Worm (Caenorhabditis elegans) whole organism, late embryonic: ENCODE measurements around the gene natc-2.
A peak's percentile ranks its signal among the peaks of the same experiment; 100 is the strongest.
"Not testable (repeated sequence)": the region's sequence is repeated elsewhere in the genome, so short reads cannot be mapped to it uniquely, and the experiment has no call there.

Source experiments
- C08G9.2 ChIP-seq: sonication (generic microtip); optimal IDR thresholded peaks from 2 replicates; lab custom pipeline; 2016; ENCODE audit warnings: mild to moderate bottlenecking, missing genetic modification characterization, moderate library complexity, missing compliant biosample characterization
- F13H6.1 ChIP-seq: sonication (generic microtip); optimal IDR thresholded peaks from 2 replicates; lab custom pipeline; 2016; ENCODE audit warnings: missing genetic modification characterization, missing compliant biosample characterization
- ceh-9 ChIP-seq: sonication (generic microtip); optimal IDR thresholded peaks from 2 replicates; lab custom pipeline; 2016; ENCODE audit warnings: mild to moderate bottlenecking, missing genetic modification characterization, inconsistent platforms, missing compliant biosample characterization
- gmeb-2 ChIP-seq: sonication (generic microtip); optimal IDR thresholded peaks from 2 replicates; lab custom pipeline; 2016; ENCODE audit warnings: missing genetic modification characterization, inconsistent platforms, missing compliant biosample characterization
- hlh-15 ChIP-seq: sonication (generic microtip); optimal IDR thresholded peaks from 2 replicates; lab custom pipeline; 2016; ENCODE audit warnings: missing genetic modification characterization, missing compliant biosample characterization
- mec-3 ChIP-seq: sonication (generic microtip); optimal IDR thresholded peaks from 2 replicates; lab custom pipeline; 2016; ENCODE audit warnings: borderline replicate concordance, missing genetic modification characterization, missing compliant biosample characterization
- pax-1 ChIP-seq: fragments of 150-350 bp; optimal IDR thresholded peaks from 2 replicates; lab custom pipeline; 2014; ENCODE audit warnings: missing biosample characterization, missing genetic modification characterization
- pha-4 ChIP-seq: fragments of 150-350 bp; optimal IDR thresholded peaks from 2 replicates; lab custom pipeline; 2018; ENCODE audit warnings: missing biosample characterization, missing genetic modification reagents, missing genetic modification characterization

DNA sequence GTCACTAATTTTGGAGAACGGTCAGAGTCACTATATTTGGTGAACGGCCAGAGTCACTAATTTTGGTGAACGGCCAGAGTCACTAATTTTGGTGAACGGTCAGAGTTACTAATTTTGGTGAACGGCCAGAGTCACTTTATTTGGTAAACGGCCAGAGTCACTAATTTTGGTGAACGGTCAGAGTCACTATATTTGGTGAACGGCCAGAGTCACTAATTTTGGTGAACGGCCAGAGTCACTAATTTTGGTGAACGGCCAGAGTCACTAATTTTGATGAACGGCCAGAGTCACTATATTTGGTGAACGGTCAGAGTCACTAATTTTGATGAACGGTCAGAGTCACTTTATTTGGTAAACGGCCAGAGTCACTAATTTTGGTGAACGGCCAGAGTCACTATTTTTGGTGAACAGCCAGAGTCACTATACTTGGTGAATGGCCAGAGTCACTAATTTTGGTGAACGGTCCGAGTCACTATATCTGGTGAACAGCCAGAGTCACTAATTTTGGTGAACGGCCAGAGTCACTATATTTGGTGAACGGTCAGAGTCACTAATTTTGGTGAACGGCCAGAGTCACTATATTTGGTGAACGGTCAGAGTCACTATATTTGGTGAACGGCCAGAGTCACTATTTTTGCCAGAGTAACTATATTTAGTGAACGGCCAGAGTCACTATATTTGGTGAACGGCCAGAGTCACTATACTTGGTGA lies 10.6 kb downstream of the natc-2 start:
- not testable (repeated sequence) for TF ChIP-seq pax-1, hlh-15, pha-4, F13H6.1 (tag; lab: Kevin White, UChicago)
- peak; percentile 35 for TF ChIP-seq C08G9.2 (tag; lab: Kevin White, UChicago)
- peak; percentile 54 for TF ChIP-seq gmeb-2
- TF ChIP-seq ceh-9 (tag; lab: Kevin White, UChicago) = peak; percentile 22
- peak; percentile 62 for TF ChIP-seq mec-3 (tag; lab: Kevin White, UChicago)
